Worm (Caenorhabditis elegans): ENCODE results near the gene Y39A3B.8.

DNA sequence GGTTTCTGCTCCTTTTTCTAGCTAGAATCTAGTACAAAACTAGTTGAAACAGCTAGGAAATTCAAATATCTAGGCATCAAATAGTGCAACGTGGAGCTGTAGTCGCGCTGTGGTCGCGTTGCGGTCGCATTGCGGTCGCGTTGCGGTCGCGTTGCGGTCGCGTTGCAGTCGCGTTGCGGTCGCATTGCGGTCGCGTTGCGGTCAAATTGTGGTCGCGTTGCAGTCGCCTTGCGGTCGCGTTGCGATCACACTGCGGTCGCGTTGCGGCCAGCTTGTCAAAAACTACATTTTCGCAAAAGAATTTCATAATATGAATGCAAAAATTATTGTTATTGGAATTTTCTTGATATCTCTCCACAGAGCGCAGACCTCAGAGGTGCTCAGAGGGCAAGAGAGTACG lies 11.8 kb upstream of the Y39A3B.8 start:
- no peak for TF ChIP-seq dmd-4 (tag; optimal IDR thresholded peaks at IDR 0.05; ENCODE audit: borderline replicate concordance)
- no peak for TF ChIP-seq K02D7.2 (tag; optimal IDR thresholded peaks at IDR 0.05)
- TF ChIP-seq unc-42 (tag; optimal IDR thresholded peaks at IDR 0.05) = no peak
- no peak for TF ChIP-seq pag-3 (tag; optimal IDR thresholded peaks at IDR 0.05; ENCODE audit: borderline replicate concordance)
- TF ChIP-seq unc-3 (GFP tag; conservative IDR thresholded peaks at IDR 0.05) = no peak
- TF ChIP-seq unc-3 (tag; optimal IDR thresholded peaks at IDR 0.05) = no peak
- no peak for TF ChIP-seq nhr-11 (tag; optimal IDR thresholded peaks at IDR 0.05)
- no peak for TF ChIP-seq ceh-45 (GFP tag; IDR thresholded peaks at IDR 0.05)
- TF ChIP-seq ref-2 (tag; optimal IDR thresholded peaks at IDR 0.05) = no peak
- no peak for TF ChIP-seq lin-11 (tag; optimal IDR thresholded peaks at IDR 0.05)
- TF ChIP-seq ama-1 (optimal IDR thresholded peaks at IDR 0.05) = no peak
- no peak for TF ChIP-seq fkh-10 (GFP tag; optimal IDR thresholded peaks at IDR 0.05)
- no peak for TF ChIP-seq pqm-1 (tag; optimal IDR thresholded peaks at IDR 0.05)

Data from whole organism, late embryonic.